Worm (Caenorhabditis elegans) whole organism, L3 larva: ENCODE results near the gene R193.6.

Source experiments
- elt-2 ChIP-seq: sonication (generic microtip); optimal IDR thresholded peaks from 2 replicates; lab custom pipeline; 2016; ENCODE audit warnings: missing genetic modification reagents, mild to moderate bottlenecking, missing genetic modification characterization, missing compliant biosample characterization
- lin-39 ChIP-seq: fragments of 150-350 bp; optimal IDR thresholded peaks from 2 replicates; lab custom pipeline; 2018; ENCODE audit warnings: missing biosample characterization, missing genetic modification reagents, missing genetic modification characterization
- unc-39 ChIP-seq: sonication (generic microtip); optimal IDR thresholded peaks from 4 replicates; lab custom pipeline; 2017; ENCODE audit warnings: missing biosample characterization, missing genetic modification characterization

DNA sequence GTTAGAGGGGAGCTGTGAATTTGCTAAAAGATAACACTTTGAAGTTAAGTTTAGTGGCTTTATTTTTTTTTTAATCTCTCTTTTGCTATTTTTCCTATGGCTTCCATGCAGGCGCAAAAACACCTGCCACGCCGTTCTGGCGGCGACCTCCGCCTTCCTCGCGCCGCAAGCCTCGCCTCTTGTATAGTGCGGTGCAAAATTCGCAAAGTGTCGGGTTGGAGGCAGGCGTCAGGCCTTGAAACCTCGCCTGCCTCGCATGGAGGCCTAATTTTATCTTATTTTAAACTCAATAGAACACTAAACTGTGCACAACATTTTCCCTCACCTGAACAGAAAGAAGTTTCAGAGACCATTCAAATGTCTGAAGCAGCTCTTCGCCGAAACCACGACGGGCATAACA lies 23.4 kb downstream of the R193.6 start:
- TF ChIP-seq elt-2 (no peak), lin-39 (no peak), unc-39 (tag; lab: Kevin White, UChicago) (no peak)
